Worm (Caenorhabditis elegans): ENCODE data around the gene Y50E8A.10.

DNA sequence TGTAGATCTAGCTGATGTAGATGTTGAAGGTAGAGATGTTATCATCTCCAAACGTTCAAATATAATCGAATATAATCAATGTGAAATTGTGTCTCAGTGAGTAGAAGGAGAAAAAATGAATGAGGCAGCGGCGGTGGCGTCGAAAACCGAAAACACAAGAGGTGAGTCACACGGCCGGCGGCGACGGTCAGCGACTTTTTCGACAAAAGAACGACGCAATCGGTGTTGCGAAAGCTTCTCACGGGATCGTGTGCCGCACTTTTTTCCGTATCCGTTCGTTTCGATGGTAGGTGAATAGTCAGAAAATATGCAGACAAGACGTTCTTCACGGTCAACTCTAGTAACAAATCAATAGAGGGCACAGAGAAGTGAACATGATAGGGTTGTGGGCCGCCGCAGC lies 35.7 kb downstream of the Y50E8A.10 start, which contains the start of gene rin-1:
- TF ChIP-seq B0035.1 (tag; optimal IDR thresholded peaks at IDR 0.05) (no peak), nhr-90 (tag; optimal IDR thresholded peaks at IDR 0.05) (no peak), ceh-91 (GFP tag; IDR thresholded peaks at IDR 0.05) (no peak), B0019.2 (GFP tag; conservative IDR thresholded peaks at IDR 0.05) (no peak), ceh-40 (GFP tag; IDR thresholded peaks at IDR 0.05) (no peak), atf-7 (tag; optimal IDR thresholded peaks at IDR 0.05) (no peak), mcd-1 (GFP tag; IDR thresholded peaks at IDR 0.05) (no peak), unc-62 (GFP tag; optimal IDR thresholded peaks at IDR 0.05) (no peak)
